Fruit fly (Drosophila melanogaster) whole organism, pupa: ENCODE measurements around the gene ICA69.

Source experiments
- CG10348 ChIP-seq: fragments of 200-800 bp; sonication (Bioruptor generic); IDR thresholded peaks from 2 replicates; pipeline ENCODE4 v1.3.6; 2022; ENCODE audit warnings: missing biosample characterization, missing genetic modification characterization
- CG12605 ChIP-seq: fragments of 200-800 bp; sonication (Bioruptor generic); IDR thresholded peaks from 2 replicates; pipeline ENCODE4 v1.3.6; 2022; ENCODE audit warnings: missing biosample characterization, missing genetic modification characterization
- CG13204 ChIP-seq: fragments of 200-800 bp; sonication (Bioruptor generic); optimal IDR thresholded peaks from 2 replicates; lab custom pipeline; 2018; ENCODE audit warnings: missing biosample characterization, mild to moderate bottlenecking, missing genetic modification characterization, moderate library complexity
- CG14655 ChIP-seq: fragments of 200-800 bp; sonication (Bioruptor generic); optimal IDR thresholded peaks from 3 replicates; lab custom pipeline; 2017; ENCODE audit warnings: mild to moderate bottlenecking, missing biosample characterization, missing genetic modification reagents, missing genetic modification characterization
- CG15710 ChIP-seq: fragments of 200-800 bp; sonication (Bioruptor generic); optimal IDR thresholded peaks from 2 replicates; lab custom pipeline; 2018; ENCODE audit warnings: missing biosample characterization, mild to moderate bottlenecking, missing genetic modification characterization, moderate library complexity
- CG17806 ChIP-seq: fragments of 200-800 bp; sonication (Bioruptor generic); optimal IDR thresholded peaks from 2 replicates; lab custom pipeline; 2018; ENCODE audit warnings: missing biosample characterization, mild to moderate bottlenecking, missing genetic modification characterization, moderate library complexity
- CG32121 ChIP-seq: fragments of 200-800 bp; sonication (Bioruptor generic); IDR thresholded peaks from 2 replicates; pipeline ENCODE4 v1.3.6; 2022; ENCODE audit warnings: missing biosample characterization, missing genetic modification characterization
- CG34367 ChIP-seq: fragments of 200-800 bp; sonication (Bioruptor generic); optimal IDR thresholded peaks from 2 replicates; lab custom pipeline; 2018; ENCODE audit warnings: missing biosample characterization, mild to moderate bottlenecking, missing genetic modification characterization
- CG4496 ChIP-seq: fragments of 200-800 bp; sonication (Bioruptor generic); IDR thresholded peaks from 3 replicates; pipeline ENCODE4 v1.3.6; 2022; ENCODE audit warnings: missing biosample characterization, missing genetic modification characterization
- CG8159 ChIP-seq: fragments of 200-800 bp; sonication (Bioruptor generic); optimal IDR thresholded peaks from 3 replicates; lab custom pipeline; 2018; ENCODE audit warnings: missing biosample characterization, mild to moderate bottlenecking, missing genetic modification characterization, moderate library complexity
- CG8301 ChIP-seq: fragments of 200-800 bp; sonication (Bioruptor generic); optimal IDR thresholded peaks from 2 replicates; lab custom pipeline; 2018; ENCODE audit warnings: missing biosample characterization, mild to moderate bottlenecking, missing genetic modification characterization
- CG9948 ChIP-seq: fragments of 200-800 bp; sonication (Bioruptor generic); optimal IDR thresholded peaks from 2 replicates; lab custom pipeline; 2018; ENCODE audit warnings: missing biosample characterization, mild to moderate bottlenecking, missing genetic modification characterization, moderate library complexity
- D1 ChIP-seq: fragments of 200-800 bp; sonication (Bioruptor generic); optimal IDR thresholded peaks from 2 replicates; lab custom pipeline; 2018; ENCODE audit warnings: missing biosample characterization, mild to moderate bottlenecking, missing genetic modification characterization, moderate library complexity
- EcR ChIP-seq: fragments of 200-800 bp; sonication (Bioruptor generic); optimal IDR thresholded peaks from 3 replicates; lab custom pipeline; 2019; ENCODE audit warnings: missing biosample characterization, missing genetic modification characterization, mild to moderate bottlenecking, moderate library complexity, missing genetic modification reagents
- Ets98B ChIP-seq: fragments of 200-800 bp; sonication (Bioruptor generic); IDR thresholded peaks from 2 replicates; pipeline ENCODE4 v1.3.6; 2022; ENCODE audit warnings: missing biosample characterization, missing genetic modification characterization
- Pif1A ChIP-seq: fragments of 200-800 bp; sonication (Bioruptor generic); optimal IDR thresholded peaks from 3 replicates; lab custom pipeline; 2016; ENCODE audit warnings: missing biosample characterization, missing genetic modification characterization
- Pif1B ChIP-seq: fragments of 200-800 bp; sonication (Bioruptor generic); optimal IDR thresholded peaks from 3 replicates; lab custom pipeline; 2016; ENCODE audit warnings: missing biosample characterization, missing genetic modification characterization
- Snoo ChIP-seq: fragments of 200-800 bp; sonication (Bioruptor generic); optimal IDR thresholded peaks from 3 replicates; lab custom pipeline; 2017; ENCODE audit warnings: missing biosample characterization, mild to moderate bottlenecking, missing genetic modification characterization, inconsistent platforms
- fd96Ca ChIP-seq: fragments of 200-800 bp; sonication (Bioruptor generic); IDR thresholded peaks from 3 replicates; pipeline ENCODE4 v1.3.6; 2022; ENCODE audit warnings: missing biosample characterization, missing genetic modification characterization
- gl ChIP-seq: fragments of 200-800 bp; sonication (Bioruptor generic); optimal IDR thresholded peaks from 2 replicates; lab custom pipeline; 2018; ENCODE audit warnings: missing biosample characterization, mild to moderate bottlenecking, missing genetic modification characterization
- rn ChIP-seq: fragments of 200-800 bp; sonication (Bioruptor generic); IDR thresholded peaks from 2 replicates; pipeline ENCODE4 v1.3.6; 2022; ENCODE audit warnings: missing biosample characterization, missing genetic modification characterization

Gene ICA69

DNA sequence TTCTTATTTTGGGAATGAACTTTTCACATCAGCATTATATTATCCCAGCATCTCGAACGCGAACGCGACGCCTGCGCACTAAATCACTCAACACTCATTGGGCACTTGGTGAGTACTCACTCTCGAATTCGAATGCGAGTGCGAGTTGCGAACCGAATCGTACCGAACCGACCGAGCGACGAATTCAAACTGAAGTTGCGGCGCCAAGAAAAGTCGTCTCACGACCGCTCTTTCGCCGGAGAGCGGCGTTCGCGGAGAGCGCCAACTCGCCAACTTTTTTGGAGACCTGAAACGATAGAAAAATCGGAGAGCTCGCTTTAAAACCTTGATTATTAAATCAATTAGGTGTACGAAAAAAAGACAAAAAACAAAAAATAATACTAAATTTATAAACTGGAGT lies 31.3 kb upstream of the ICA69 start:
- TF ChIP-seq Pif1A (GFP tag; lab: Kevin White, UChicago) (no peak), CG13204 (GFP tag; lab: Kevin White, UChicago) (no peak), CG17806 (no peak), CG4496 (GFP tag; lab: Robert Waterston, UW) (peak; percentile 56; the same call in 2 of the 3 replicates), CG8159 (tag; lab: Kevin White, UChicago) (peak; percentile 5), Ets98B (GFP tag; lab: Robert Waterston, UW) (peak; percentile 41; the same call in 1 of the 2 replicates), CG32121 (GFP tag; lab: Robert Waterston, UW) (no peak), CG9948 (tag; lab: Kevin White, UChicago) (no peak), Pif1B (GFP tag; lab: Kevin White, UChicago) (no peak), Snoo (tag; lab: Kevin White, UChicago) (no peak), CG8301 (tag; lab: Kevin White, UChicago) (no peak), rn (no peak), gl (tag; lab: Kevin White, UChicago) (no peak), CG15710 (no peak), EcR (peak; percentile 42), CG10348 (GFP tag; lab: Robert Waterston, UW) (no peak), CG12605 (GFP tag; lab: Robert Waterston, UW) (peak; percentile 41; the same call in 1 of the 2 replicates), D1 (tag; lab: Kevin White, UChicago) (no peak), fd96Ca (GFP tag; lab: Robert Waterston, UW) (no peak), CG14655 (no peak), CG34367 (tag; lab: Kevin White, UChicago) (no peak)

DNA sequence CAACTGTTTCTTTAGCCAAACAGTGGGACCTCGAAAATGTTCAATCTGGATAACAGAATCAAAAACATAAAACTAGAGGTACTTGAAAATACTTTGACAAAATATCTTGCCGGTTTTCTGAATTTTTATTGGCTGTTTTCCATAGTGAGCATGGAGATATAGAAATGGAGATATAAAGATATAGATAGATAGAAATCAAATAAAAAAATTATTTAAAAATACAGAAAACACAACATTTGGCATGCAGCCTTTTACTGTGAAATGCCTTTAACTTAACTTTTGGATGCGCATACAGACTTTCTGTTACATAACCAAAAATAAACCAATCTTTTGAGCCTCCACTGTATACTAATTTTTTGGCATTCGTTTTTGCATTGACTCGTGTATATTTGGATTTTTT lies 30.8 kb upstream of the ICA69 start:
- TF ChIP-seq CG13204 (GFP tag; lab: Kevin White, UChicago): no peak
- TF ChIP-seq CG17806: no peak
- peak; percentile 11 for TF ChIP-seq Snoo (tag; lab: Kevin White, UChicago)
- TF ChIP-seq, all 21 proteins: peak for 1

dm6 chr3L:21101316-21101715 lies 29.9 kb upstream of the ICA69 start:
- TF ChIP-seq CG13204 (GFP tag; lab: Kevin White, UChicago): no peak
- TF ChIP-seq Pif1B (GFP tag; lab: Kevin White, UChicago): no peak
- no peak for TF ChIP-seq Snoo (tag; lab: Kevin White, UChicago)
- no peak for TF ChIP-seq CG12605 (GFP tag; lab: Robert Waterston, UW)
- TF ChIP-seq gl (tag; lab: Kevin White, UChicago): no peak
- TF ChIP-seq CG32121 (GFP tag; lab: Robert Waterston, UW): no peak
- TF ChIP-seq CG8159 (tag; lab: Kevin White, UChicago): no peak
- no peak for TF ChIP-seq Pif1A (GFP tag; lab: Kevin White, UChicago)
- TF ChIP-seq CG4496 (GFP tag; lab: Robert Waterston, UW): no peak
- no peak for TF ChIP-seq CG14655
- no peak for TF ChIP-seq CG10348 (GFP tag; lab: Robert Waterston, UW)
- no peak for TF ChIP-seq D1 (tag; lab: Kevin White, UChicago)
- TF ChIP-seq CG15710: no peak
- no peak for TF ChIP-seq CG9948 (tag; lab: Kevin White, UChicago)

DNA sequence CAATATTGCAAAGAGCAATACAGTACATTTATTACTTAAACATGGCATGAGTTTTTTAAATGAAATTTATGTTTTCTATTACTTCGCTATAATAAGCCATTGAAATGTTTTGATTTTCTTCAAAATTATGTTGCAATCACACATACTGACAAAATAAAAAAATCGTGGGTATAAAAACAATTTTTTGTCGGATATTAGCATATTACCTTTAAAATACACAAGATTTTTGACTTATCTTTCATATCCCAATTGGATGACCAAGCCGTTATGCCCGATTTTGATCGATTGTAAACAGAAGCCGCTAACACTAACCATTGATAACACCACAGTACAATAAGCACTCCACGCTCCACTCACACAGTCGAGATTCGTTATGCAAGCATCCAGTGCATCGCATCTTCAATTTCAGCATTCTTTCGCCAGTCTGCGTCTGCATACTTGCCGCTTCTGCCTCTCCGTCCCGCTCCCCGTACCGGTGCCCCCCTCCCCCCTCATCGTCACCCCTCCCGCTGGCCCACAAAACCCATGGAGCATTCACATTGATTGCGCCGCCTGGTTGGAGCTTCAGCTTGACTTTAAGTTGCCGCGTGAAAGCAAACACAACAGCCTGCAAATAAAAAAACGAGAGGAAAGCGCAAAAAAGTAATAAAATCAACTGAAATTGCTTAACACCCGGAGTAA lies 26.8 kb upstream of the ICA69 start:
- TF ChIP-seq CG12605 (GFP tag; lab: Robert Waterston, UW): no peak
- peak; percentile 42 for TF ChIP-seq CG8301 (tag; lab: Kevin White, UChicago)
- peak; percentile 89 for TF ChIP-seq CG13204 (GFP tag; lab: Kevin White, UChicago)
- no peak for TF ChIP-seq CG15710
- peak; percentile 84 for TF ChIP-seq EcR
- TF ChIP-seq rn: no peak
- TF ChIP-seq CG32121 (GFP tag; lab: Robert Waterston, UW): no peak
- no peak for TF ChIP-seq Pif1A (GFP tag; lab: Kevin White, UChicago)
- TF ChIP-seq CG8159 (tag; lab: Kevin White, UChicago): peak; percentile 20
- peak; percentile 49; the same call in 1 of the 3 replicates for TF ChIP-seq CG4496 (GFP tag; lab: Robert Waterston, UW)
- TF ChIP-seq CG10348 (GFP tag; lab: Robert Waterston, UW): no peak
- peak; percentile 39; the same call in 1 of the 2 replicates for TF ChIP-seq Ets98B (GFP tag; lab: Robert Waterston, UW)
- no peak for TF ChIP-seq Pif1B (GFP tag; lab: Kevin White, UChicago)
- TF ChIP-seq Snoo (tag; lab: Kevin White, UChicago): peak; percentile 15
- TF ChIP-seq CG14655: peak; percentile 54
- TF ChIP-seq CG34367 (tag; lab: Kevin White, UChicago): no peak
- TF ChIP-seq CG17806: no peak
- TF ChIP-seq gl (tag; lab: Kevin White, UChicago): no peak
- peak; percentile 65; the same call in 2 of the 3 replicates for TF ChIP-seq fd96Ca (GFP tag; lab: Robert Waterston, UW)
- no peak for TF ChIP-seq D1 (tag; lab: Kevin White, UChicago)
- TF ChIP-seq CG9948 (tag; lab: Kevin White, UChicago): no peak

DNA sequence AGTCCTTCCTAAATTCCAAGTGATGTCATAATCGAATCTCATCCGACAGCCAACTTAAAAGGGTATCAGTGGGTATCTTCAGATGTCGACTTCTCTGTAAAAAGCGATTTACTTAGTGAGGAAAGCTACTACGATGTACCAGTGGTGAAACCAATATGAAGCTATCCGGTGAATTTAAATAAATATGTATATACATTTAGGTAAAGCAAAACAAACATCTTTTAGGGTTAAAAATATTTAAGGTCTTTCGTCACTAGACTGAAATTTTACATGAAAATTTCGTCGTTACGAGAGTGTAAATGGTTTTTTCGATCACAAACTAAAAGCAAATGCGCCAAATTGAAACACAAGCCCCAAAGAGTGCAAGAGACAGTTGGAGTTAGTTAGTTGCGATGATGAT lies 24.4 kb upstream of the ICA69 start:
- TF ChIP-seq Pif1B (GFP tag; lab: Kevin White, UChicago) (no peak), CG8301 (tag; lab: Kevin White, UChicago) (peak; percentile 19), CG4496 (GFP tag; lab: Robert Waterston, UW) (peak; percentile 22; the same call in 1 of the 3 replicates), CG12605 (GFP tag; lab: Robert Waterston, UW) (no peak), rn (0 out of 2 replicates have a peak, but pooled peaks have one; percentile 4), Pif1A (GFP tag; lab: Kevin White, UChicago) (peak; percentile 11)
